Fruit fly (Drosophila melanogaster) whole organism, embryonic: Measurements from ENCODE around the gene CG7656.

ENCODE experiments used
- Atf3 ChIP-seq: fragments of 200-800 bp; sonication (Bioruptor generic); optimal IDR thresholded peaks from 3 replicates; lab custom pipeline; 2016; ENCODE audit warnings: missing biosample characterization, missing genetic modification characterization
- B-H1 ChIP-seq: fragments of 200-800 bp; sonication (Bioruptor generic); IDR thresholded peaks from 3 replicates; pipeline ENCODE4 v1.3.6; 2022; ENCODE audit warnings: missing biosample characterization, missing genetic modification characterization
- CG12659 ChIP-seq: fragments of 200-800 bp; sonication (Bioruptor generic); optimal IDR thresholded peaks from 3 replicates; lab custom pipeline; 2017; ENCODE audit warnings: mild to moderate bottlenecking, missing biosample characterization, missing genetic modification reagents, missing genetic modification characterization
- CG13296 ChIP-seq: fragments of 200-800 bp; sonication (Bioruptor generic); optimal IDR thresholded peaks from 3 replicates; lab custom pipeline; 2018; ENCODE audit warnings: missing biosample characterization, mild to moderate bottlenecking, missing genetic modification characterization
- CG14441 ChIP-seq: fragments of 200-800 bp; sonication (Bioruptor generic); IDR thresholded peaks from 2 replicates; pipeline ENCODE4 v1.3.6; 2022; ENCODE audit warnings: missing biosample characterization, missing genetic modification characterization
- CG15011 ChIP-seq: fragments of 200-800 bp; sonication (Bioruptor generic); optimal IDR thresholded peaks from 3 replicates; lab custom pipeline; 2018; ENCODE audit warnings: missing biosample characterization, mild to moderate bottlenecking, missing genetic modification characterization
- CG16813 ChIP-seq: fragments of 200-800 bp; sonication (Bioruptor generic); IDR thresholded peaks from 3 replicates; pipeline ENCODE4 v1.3.6; 2022; ENCODE audit warnings: missing biosample characterization, missing genetic modification characterization; ENCODE audit not compliant: partially characterized antibody
- CG17328 ChIP-seq: fragments of 200-800 bp; sonication (Bioruptor generic); IDR thresholded peaks from 2 replicates; pipeline ENCODE4 v1.3.6; 2022; ENCODE audit warnings: missing biosample characterization, missing genetic modification characterization
- CG1792 ChIP-seq: fragments of 200-800 bp; sonication (Bioruptor generic); optimal IDR thresholded peaks from 2 replicates; lab custom pipeline; 2016; ENCODE audit warnings: missing biosample characterization, missing genetic modification characterization
- CG2129 ChIP-seq: fragments of 200-800 bp; sonication (Bioruptor generic); IDR thresholded peaks from 2 replicates; pipeline ENCODE4 v1.3.6; 2022; ENCODE audit warnings: missing biosample characterization, missing genetic modification characterization; ENCODE audit not compliant: partially characterized antibody
- CG2712 ChIP-seq: fragments of 200-800 bp; optimal IDR thresholded peaks from 3 replicates; lab custom pipeline; 2019; ENCODE audit warnings: missing biosample characterization, mild to moderate bottlenecking, missing genetic modification characterization, moderate library complexity
- CG2875 ChIP-seq: fragments of 200-800 bp; sonication (Bioruptor generic); optimal IDR thresholded peaks from 2 replicates; lab custom pipeline; 2017; ENCODE audit warnings: missing biosample characterization, mild to moderate bottlenecking, missing genetic modification characterization, missing genetic modification reagents
- CG3407 ChIP-seq: fragments of 200-800 bp; sonication (Bioruptor generic); optimal IDR thresholded peaks from 2 replicates; lab custom pipeline; 2018; ENCODE audit warnings: missing biosample characterization, mild to moderate bottlenecking, missing genetic modification characterization
- CG5245 ChIP-seq: fragments of 200-800 bp; sonication (Bioruptor generic); optimal IDR thresholded peaks from 3 replicates; lab custom pipeline; 2016; ENCODE audit warnings: missing biosample characterization, missing genetic modification characterization
- CG6272 ChIP-seq: fragments of 200-800 bp; sonication (Bioruptor generic); IDR thresholded peaks from 2 replicates; pipeline ENCODE4 v1.3.6; 2022; ENCODE audit warnings: missing biosample characterization, missing genetic modification characterization
- CG8281 ChIP-seq: fragments of 200-800 bp; sonication (Bioruptor generic); optimal IDR thresholded peaks from 2 replicates; lab custom pipeline; 2018; ENCODE audit warnings: missing biosample characterization, mild to moderate bottlenecking, missing genetic modification characterization, moderate library complexity
- CG9817 ChIP-seq: fragments of 200-800 bp; sonication (Bioruptor generic); optimal IDR thresholded peaks from 2 replicates; lab custom pipeline; 2018; ENCODE audit warnings: missing biosample characterization, mild to moderate bottlenecking, missing genetic modification characterization, moderate library complexity
- CTCF ChIP-seq: fragments of 200-800 bp; sonication (Bioruptor generic); optimal IDR thresholded peaks from 2 replicates; lab custom pipeline; 2017; ENCODE audit warnings: missing biosample characterization, mild to moderate bottlenecking, missing genetic modification characterization, moderate library complexity
- CoRest ChIP-seq: fragments of 200-800 bp; sonication (Bioruptor generic); optimal IDR thresholded peaks from 3 replicates; lab custom pipeline; 2018; ENCODE audit warnings: missing biosample characterization, mild to moderate bottlenecking, missing genetic modification characterization, moderate library complexity
- CrebB ChIP-seq: fragments of 200-800 bp; sonication (Bioruptor generic); optimal IDR thresholded peaks from 3 replicates; lab custom pipeline; 2018; ENCODE audit warnings: missing biosample characterization, mild to moderate bottlenecking, missing genetic modification characterization
- Deaf1 ChIP-seq: fragments of 200-800 bp; optimal IDR thresholded peaks from 3 replicates; lab custom pipeline; 2019; ENCODE audit warnings: missing biosample characterization, mild to moderate bottlenecking, missing genetic modification characterization, moderate library complexity
- Dll ChIP-seq: fragments of 200-800 bp; sonication (Bioruptor generic); IDR thresholded peaks from 4 replicates; pipeline ENCODE4 v1.3.6; 2022; ENCODE audit warnings: missing biosample characterization, missing genetic modification characterization; ENCODE audit not compliant: partially characterized antibody
- Doc3 ChIP-seq: fragments of 200-800 bp; sonication (Bioruptor generic); IDR thresholded peaks from 3 replicates; pipeline ENCODE4 v1.3.6; 2022; ENCODE audit warnings: missing biosample characterization, missing genetic modification characterization; ENCODE audit not compliant: partially characterized antibody
- Dref ChIP-seq: fragments of 200-800 bp; sonication (Bioruptor generic); IDR thresholded peaks from 2 replicates; pipeline ENCODE4 v1.3.6; 2022; ENCODE audit warnings: missing biosample characterization, missing genetic modification characterization
- Elba2 ChIP-seq: fragments of 200-800 bp; sonication (Bioruptor generic); optimal IDR thresholded peaks from 3 replicates; lab custom pipeline; 2016; ENCODE audit warnings: missing biosample characterization, missing genetic modification characterization
- Ets65A ChIP-seq: fragments of 200-800 bp; sonication (Bioruptor generic); peaks from one replicate; lab custom pipeline; 2016; ENCODE audit warnings: missing biosample characterization, missing genetic modification characterization
- Ets97D ChIP-seq: fragments of 200-800 bp; sonication (Bioruptor generic); optimal IDR thresholded peaks from 3 replicates; lab custom pipeline; 2016; ENCODE audit warnings: missing biosample characterization, missing genetic modification characterization
- Hand ChIP-seq: fragments of 200-800 bp; sonication (Bioruptor generic); optimal IDR thresholded peaks from 2 replicates; lab custom pipeline; 2017; ENCODE audit warnings: mild to moderate bottlenecking, missing biosample characterization, missing genetic modification reagents, missing genetic modification characterization
- HmgD ChIP-seq: fragments of 200-800 bp; sonication (Bioruptor generic); optimal IDR thresholded peaks from 3 replicates; lab custom pipeline; 2016; ENCODE audit warnings: missing biosample characterization, missing genetic modification characterization
- Opbp ChIP-seq: fragments of 200-800 bp; sonication (Bioruptor generic); IDR thresholded peaks from 3 replicates; pipeline ENCODE4 v1.3.6; 2022; ENCODE audit warnings: missing biosample characterization, missing genetic modification characterization; ENCODE audit not compliant: partially characterized antibody
- Ravus ChIP-seq: fragments of 200-800 bp; sonication (Bioruptor generic); IDR thresholded peaks from 2 replicates; pipeline ENCODE4 v1.3.6; 2022; ENCODE audit warnings: missing biosample characterization, missing genetic modification characterization
- Rx ChIP-seq: fragments of 200-800 bp; sonication (Bioruptor generic); IDR thresholded peaks from 2 replicates; pipeline ENCODE4 v1.3.6; 2022; ENCODE audit warnings: missing biosample characterization, missing genetic modification characterization
- YL-1 ChIP-seq: fragments of 200-800 bp; sonication (Bioruptor generic); optimal IDR thresholded peaks from 3 replicates; lab custom pipeline; 2017; ENCODE audit warnings: missing biosample characterization, mild to moderate bottlenecking, missing genetic modification characterization
- ab ChIP-seq: fragments of 200-800 bp; sonication (Bioruptor generic); optimal IDR thresholded peaks from 2 replicates; lab custom pipeline; 2016; ENCODE audit warnings: missing biosample characterization, missing genetic modification characterization
- bsh ChIP-seq, 2 experiments: fragments of 200-800 bp; sonication (Bioruptor generic); optimal IDR thresholded peaks; 2 replicates each; lab custom pipeline; 2017 to 2018; ENCODE audit warnings: mild to moderate bottlenecking in 2 of 2, missing biosample characterization in 2 of 2, missing genetic modification characterization in 2 of 2, moderate library complexity in 1 of 2
- ci ChIP-seq: fragments of 200-800 bp; sonication (Bioruptor generic); IDR thresholded peaks from 3 replicates; pipeline ENCODE4 v1.3.6; 2022; ENCODE audit warnings: missing biosample characterization, missing genetic modification characterization
- corto ChIP-seq: fragments of 200-800 bp; sonication (Bioruptor generic); optimal IDR thresholded peaks from 2 replicates; lab custom pipeline; 2016; ENCODE audit warnings: missing biosample characterization, mild to moderate bottlenecking, missing genetic modification characterization, moderate library complexity
- dm ChIP-seq: fragments of 200-800 bp; sonication (Bioruptor generic); optimal IDR thresholded peaks from 3 replicates; lab custom pipeline; 2016; ENCODE audit warnings: missing biosample characterization, missing genetic modification characterization
- dmrt99B ChIP-seq: fragments of 200-800 bp; sonication (Bioruptor generic); optimal IDR thresholded peaks from 2 replicates; lab custom pipeline; 2018; ENCODE audit warnings: missing biosample characterization, mild to moderate bottlenecking, missing genetic modification characterization, moderate library complexity
- dysf ChIP-seq: fragments of 200-800 bp; sonication (Bioruptor generic); IDR thresholded peaks from 3 replicates; pipeline ENCODE4 v1.3.6; 2022; ENCODE audit warnings: missing biosample characterization, missing genetic modification characterization
- ems ChIP-seq: fragments of 200-800 bp; sonication (Bioruptor generic); optimal IDR thresholded peaks from 3 replicates; lab custom pipeline; 2016; ENCODE audit warnings: missing biosample characterization, missing genetic modification characterization
- eyg ChIP-seq: fragments of 200-800 bp; sonication (Bioruptor generic); optimal IDR thresholded peaks from 3 replicates; lab custom pipeline; 2016; ENCODE audit warnings: missing biosample characterization, missing genetic modification characterization
- gcm2 ChIP-seq: fragments of 200-800 bp; sonication (Bioruptor generic); optimal IDR thresholded peaks from 2 replicates; lab custom pipeline; 2016; ENCODE audit warnings: missing biosample characterization, missing genetic modification characterization
- grau ChIP-seq: fragments of 200-800 bp; optimal IDR thresholded peaks from 3 replicates; lab custom pipeline; 2019; ENCODE audit warnings: missing biosample characterization, mild to moderate bottlenecking, missing genetic modification characterization, moderate library complexity
- h ChIP-seq: fragments of >200 bp; optimal IDR thresholded peaks from 2 replicates; lab custom pipeline; 2017
- insv ChIP-seq, 2 experiments: fragments of 200-800 bp; sonication (Bioruptor generic); optimal IDR thresholded peaks; 3 replicates each; lab custom pipeline; 2016 to 2018; ENCODE audit warnings: missing biosample characterization in 2 of 2, missing genetic modification characterization in 2 of 2
- pita ChIP-seq: fragments of 200-800 bp; sonication (Bioruptor generic); optimal IDR thresholded peaks from 2 replicates; lab custom pipeline; 2017; ENCODE audit warnings: missing biosample characterization, mild to moderate bottlenecking, missing genetic modification characterization
- repo ChIP-seq: fragments of 200-800 bp; sonication (Bioruptor generic); optimal IDR thresholded peaks from 2 replicates; lab custom pipeline; 2016; ENCODE audit warnings: missing biosample characterization, missing genetic modification characterization
- sob ChIP-seq: fragments of 200-800 bp; sonication (Bioruptor generic); IDR thresholded peaks from 2 replicates; pipeline ENCODE4 v1.3.6; 2022; ENCODE audit warnings: missing biosample characterization, missing genetic modification characterization
- tin ChIP-seq: fragments of 200-800 bp; sonication (Bioruptor generic); optimal IDR thresholded peaks from 3 replicates; lab custom pipeline; 2016; ENCODE audit warnings: missing biosample characterization, missing genetic modification characterization
- vvl ChIP-seq: fragments of 200-800 bp; sonication (Bioruptor generic); IDR thresholded peaks from 2 replicates; pipeline ENCODE4 v1.3.6; 2022; ENCODE audit warnings: missing biosample characterization, missing genetic modification characterization
- wor ChIP-seq: fragments of 200-800 bp; sonication (Bioruptor generic); IDR thresholded peaks from 2 replicates; pipeline ENCODE4 v1.3.6; 2022; ENCODE audit warnings: missing biosample characterization, missing genetic modification characterization
- z ChIP-seq: fragments of 200-800 bp; sonication (Bioruptor generic); IDR thresholded peaks from 3 replicates; pipeline ENCODE4 v1.3.6; 2022; ENCODE audit warnings: missing biosample characterization, missing genetic modification characterization

The CG7656 gene

DNA sequence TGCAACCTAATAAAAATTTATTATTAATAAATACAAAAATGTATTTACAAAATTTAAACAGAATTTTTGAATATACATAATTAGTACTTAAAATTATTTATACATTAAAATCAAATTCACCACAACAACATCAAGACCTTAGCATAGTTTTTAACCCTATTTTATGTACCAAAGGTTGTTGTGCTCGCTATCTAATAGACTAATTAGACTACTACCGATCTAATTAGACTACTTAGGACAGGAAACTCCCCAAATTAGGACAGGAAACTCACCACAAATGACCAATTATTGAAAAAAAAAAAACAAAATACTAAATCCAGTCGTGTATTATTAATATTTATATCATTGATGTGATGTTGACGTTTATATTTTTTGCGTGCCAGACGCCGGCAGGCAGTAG is 49.0 kb upstream of the CG7656 start (continued):
- TF ChIP-seq Dref (GFP tag; lab: Robert Waterston, UW) (no peak), CG2129 (no peak), Rx (no peak), CG9817 (tag; lab: Kevin White, UChicago) (no peak), B-H1 (GFP tag; lab: Robert Waterston, UW) (no peak), bsh (GFP tag; optimal IDR thresholded peaks at IDR 0.05; lab: Kevin White, UChicago) (peak in 1 of 2 experiments; percentile 29), HmgD (no peak), CG6272 (GFP tag; lab: Robert Waterston, UW) (no peak), CG3407 (no peak), wor (GFP tag; lab: Robert Waterston, UW) (no peak), CG15011 (GFP tag; lab: Kevin White, UChicago) (no peak), CTCF (GFP tag; lab: Kevin White, UChicago) (peak; percentile 50), Elba2 (no peak), grau (tag; lab: Kevin White, UChicago) (peak; percentile 20), insv (GFP tag; optimal IDR thresholded peaks at IDR 0.05; lab: Kevin White, UChicago) (peak; percentile 65 to 96), Hand (GFP tag; lab: Kevin White, UChicago) (no peak), CG12659 (GFP tag; lab: Kevin White, UChicago) (no peak), Ets97D (GFP tag; lab: Kevin White, UChicago) (peak; percentile 67), dysf (GFP tag; lab: Robert Waterston, UW) (no peak), CG8281 (tag; lab: Kevin White, UChicago) (no peak), Deaf1 (tag; lab: Kevin White, UChicago) (no peak), CG14441 (GFP tag; lab: Robert Waterston, UW) (no peak), CG16813 (no peak), Ets65A (GFP tag; lab: Kevin White, UChicago) (no peak), sob (no peak), CG1792 (GFP tag; lab: Kevin White, UChicago) (no peak), CG5245 (GFP tag; lab: Kevin White, UChicago) (no peak), CrebB (tag; lab: Kevin White, UChicago) (no peak), vvl (no peak), dmrt99B (tag; lab: Kevin White, UChicago) (no peak), Dll (GFP tag; lab: Robert Waterston, UW) (0 out of 4 replicates have a peak, but pooled peaks have one; percentile 21), CG13296 (no peak), z (no peak), h (no peak), pita (peak; percentile 76), CG17328 (GFP tag; lab: Robert Waterston, UW) (no peak), ems (GFP tag; lab: Kevin White, UChicago) (no peak), dm (GFP tag; lab: Kevin White, UChicago) (no peak), repo (GFP tag; lab: Kevin White, UChicago) (no peak), corto (GFP tag; lab: Kevin White, UChicago) (no peak), Opbp (GFP tag; lab: Robert Waterston, UW) (peak; percentile 31; the same call in 1 of the 3 replicates), gcm2 (GFP tag; lab: Kevin White, UChicago) (no peak), ci (GFP tag; lab: Robert Waterston, UW) (peak; percentile 54; the same call in 2 of the 3 replicates), Ravus (GFP tag; lab: Robert Waterston, UW) (no peak), Atf3 (GFP tag; lab: Kevin White, UChicago) (no peak), CG2712 (tag; lab: Kevin White, UChicago) (no peak), CoRest (tag; lab: Kevin White, UChicago) (peak; percentile 29), Doc3 (GFP tag; lab: Robert Waterston, UW) (no peak), CG2875 (GFP tag; lab: Kevin White, UChicago) (no peak), eyg (GFP tag; lab: Kevin White, UChicago) (no peak), tin (GFP tag; lab: Kevin White, UChicago) (no peak), ab (no peak), YL-1 (GFP tag; lab: Kevin White, UChicago) (no peak)
